Fruit fly (Drosophila melanogaster): ENCODE data around the gene Lim3.

The Lim3 gene

DNA sequence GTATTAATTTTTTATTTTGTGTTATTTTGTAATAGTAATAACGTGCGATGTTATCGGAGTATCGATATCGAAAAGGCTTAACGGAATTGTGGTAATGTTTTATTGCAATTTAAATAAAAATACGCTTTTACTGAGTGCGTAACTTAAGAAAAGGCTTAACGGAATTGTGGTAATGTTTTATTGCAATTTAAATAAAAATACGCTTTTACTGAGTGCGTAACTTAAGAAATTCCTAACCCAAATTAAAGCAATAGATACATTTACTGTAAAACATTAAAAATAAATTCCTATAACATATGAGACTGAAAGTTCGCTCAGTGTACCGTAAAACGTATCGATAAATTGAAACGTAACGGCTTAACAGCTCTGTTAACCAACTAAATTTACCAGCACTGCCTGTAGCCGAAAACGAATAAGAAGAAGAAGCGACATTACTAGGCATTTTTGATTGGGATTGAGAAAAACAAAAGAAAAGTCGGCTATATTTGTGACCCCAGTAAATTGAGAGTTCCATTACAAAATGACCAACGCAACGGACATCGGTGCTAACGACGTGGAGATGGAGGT, 56.6 kb downstream of the Lim3 start, which contains the start of gene Rpn3 (continued):
- TF ChIP-seq CG31627 (GFP tag; optimal IDR thresholded peaks at IDR 0.05) (peak; percentile 86), CG6792 (GFP tag; optimal IDR thresholded peaks at IDR 0.05) (peak; percentile 82), pdm3 (GFP tag; optimal IDR thresholded peaks at IDR 0.05) (peak; percentile 90), CG3032 (tag; optimal IDR thresholded peaks at IDR 0.05) (peak; percentile 74), CG11902 (GFP tag; optimal IDR thresholded peaks at IDR 0.05) (peak; percentile 56), Eip75B (GFP tag; optimal IDR thresholded peaks at IDR 0.05) (peak; percentile 84), ss (GFP tag; optimal IDR thresholded peaks at IDR 0.05) (peak in 1 of 2 experiments; percentile 68), CG6808 (GFP tag; optimal IDR thresholded peaks at IDR 0.05) (no peak), Met (GFP tag; optimal IDR thresholded peaks at IDR 0.05) (peak; percentile 88), Ets96B (tag; optimal IDR thresholded peaks at IDR 0.05) (peak; percentile 83), vri (GFP tag; optimal IDR thresholded peaks at IDR 0.05) (no peak)

dm6 chr2L:19048912-19049311, 59.3 kb downstream of the Lim3 start, which contains the start of gene CG10470:
TSS of gene CG10470 (plus strand) at chr2L:19049076.
- TF ChIP-seq CG9139 (GFP tag; optimal IDR thresholded peaks at IDR 0.05) (no peak), Hr38 (GFP tag; optimal IDR thresholded peaks at IDR 0.05) (no peak), esn (GFP tag; optimal IDR thresholded peaks at IDR 0.05) (peak; percentile 34), cyc (GFP tag; optimal IDR thresholded peaks at IDR 0.05) (no peak), CG10669 (GFP tag; optimal IDR thresholded peaks at IDR 0.05) (no peak), CG3032 (tag; optimal IDR thresholded peaks at IDR 0.05) (peak; percentile 7), CG1621 (tag; optimal IDR thresholded peaks at IDR 0.05) (peak; percentile 4), Eip78C (GFP tag) (peak; percentile 16), dsx (GFP tag; optimal IDR thresholded peaks at IDR 0.05; ENCODE audit: poor library complexity, severe bottlenecking) (peak; percentile 70)

- peak; percentile 86 for TF ChIP-seq Eip75B (GFP tag; optimal IDR thresholded peaks at IDR 0.05)
- TF ChIP-seq Sox102F (GFP tag; optimal IDR thresholded peaks at IDR 0.05), result no peak
- TF ChIP-seq cyc (GFP tag; optimal IDR thresholded peaks at IDR 0.05), result peak; percentile 82
- peak; percentile 82 for TF ChIP-seq CG3032 (tag; optimal IDR thresholded peaks at IDR 0.05)
- TF ChIP-seq Eip78C (GFP tag), result peak; percentile 94
- peak in 1 of 2 experiments; percentile 27 for TF ChIP-seq salr (GFP tag; optimal IDR thresholded peaks at IDR 0.05)
- peak; percentile 51; the same call in 1 of the 2 replicates for TF ChIP-seq CG15336 (GFP tag; IDR thresholded peaks at IDR 0.05)
- peak; percentile 86 for TF ChIP-seq Smox (GFP tag; optimal IDR thresholded peaks at IDR 0.05)
- peak; percentile 84 for TF ChIP-seq Met (GFP tag; optimal IDR thresholded peaks at IDR 0.05)
- peak; percentile 87 for TF ChIP-seq CG10631 (GFP tag; optimal IDR thresholded peaks at IDR 0.05)
- peak; percentile 53 for TF ChIP-seq CG8319 (GFP tag; optimal IDR thresholded peaks at IDR 0.05)
- peak; percentile 78 for TF ChIP-seq net (GFP tag; optimal IDR thresholded peaks at IDR 0.05)
- TF ChIP-seq Sox14 (GFP tag; optimal IDR thresholded peaks at IDR 0.05), result peak; percentile 91
- TF ChIP-seq CG6854 (GFP tag; optimal IDR thresholded peaks at IDR 0.05), result no peak
- no peak for TF ChIP-seq Blimp-1 (GFP tag; optimal IDR thresholded peaks at IDR 0.05)
- peak; percentile 73 for TF ChIP-seq CG6792 (GFP tag; optimal IDR thresholded peaks at IDR 0.05)
- TF ChIP-seq Lpt (GFP tag; optimal IDR thresholded peaks at IDR 0.05), result peak; percentile 55
- peak; percentile 66 for TF ChIP-seq Gug (GFP tag; IDR thresholded peaks at IDR 0.05)
- no peak for TF ChIP-seq dac (GFP tag; optimal IDR thresholded peaks at IDR 0.05)
- no peak for TF ChIP-seq Eip93F (GFP tag; optimal IDR thresholded peaks at IDR 0.05)
- no peak for TF ChIP-seq Hr38 (GFP tag; optimal IDR thresholded peaks at IDR 0.05)
- TF ChIP-seq Hr39 (GFP tag; optimal IDR thresholded peaks at IDR 0.05), result peak; percentile 89
- TF ChIP-seq CG6276 (GFP tag; optimal IDR thresholded peaks at IDR 0.05), result no peak
- no peak for TF ChIP-seq ss (GFP tag; optimal IDR thresholded peaks at IDR 0.05)
- TF ChIP-seq vri (GFP tag; optimal IDR thresholded peaks at IDR 0.05), result peak; percentile 88
- peak; percentile 80 for TF ChIP-seq CG34406 (GFP tag; optimal IDR thresholded peaks at IDR 0.05)
- peak; percentile 80 for TF ChIP-seq Ets21C (GFP tag; optimal IDR thresholded peaks at IDR 0.05)
- peak; percentile 55 for TF ChIP-seq CG11902 (GFP tag; optimal IDR thresholded peaks at IDR 0.05)
- peak; percentile 81 for TF ChIP-seq acj6 (GFP tag; optimal IDR thresholded peaks at IDR 0.05)
- TF ChIP-seq OdsH (GFP tag; optimal IDR thresholded peaks at IDR 0.05), result peak; percentile 88
- TF ChIP-seq fd59A (GFP tag; optimal IDR thresholded peaks at IDR 0.05), result peak; percentile 27
- peak; percentile 84 for TF ChIP-seq achi (GFP tag; optimal IDR thresholded peaks at IDR 0.05)
- peak; percentile 86 for TF ChIP-seq lz (GFP tag; optimal IDR thresholded peaks at IDR 0.05)
- TF ChIP-seq Hr4 (GFP tag; optimal IDR thresholded peaks at IDR 0.05), result peak; percentile 87
- peak; percentile 74 for TF ChIP-seq CG6163 (GFP tag; IDR thresholded peaks at IDR 0.05)
- peak; percentile 74 for TF ChIP-seq CG32006 (GFP tag; optimal IDR thresholded peaks at IDR 0.05)
Measured at dm6 chr2L:19045111-19045560, 63.1 kb downstream of the Lim3 start, which contains the start of the genes Ttc19 and Acn. TSS of gene Ttc19 (minus strand) at chr2L:19045148. TSS of gene Acn (plus strand) at chr2L:19045355.

Measured in whole organism, prepupa.